Fruit fly (Drosophila melanogaster): ENCODE measurements around the gene Usp8.

Usp8 gene

DNA sequence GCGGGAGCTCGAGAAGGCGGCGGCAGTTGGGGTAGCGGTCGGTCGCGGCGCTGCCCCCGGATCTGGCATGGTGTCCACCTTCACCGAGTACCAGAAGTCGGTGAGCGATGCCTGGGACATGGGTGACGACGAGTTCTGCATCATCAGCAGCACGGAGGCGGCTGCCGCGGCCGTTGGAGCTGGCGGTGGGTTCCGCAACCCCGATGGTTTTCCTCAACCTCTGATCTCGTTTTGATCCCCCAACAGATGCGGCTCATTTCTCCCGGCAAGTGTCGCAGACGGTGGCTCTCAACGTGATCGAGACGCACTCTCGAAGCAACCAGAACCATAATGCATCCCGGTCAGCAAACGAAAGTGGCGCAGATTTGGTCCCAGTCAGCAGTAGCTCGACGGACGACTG, 31.6 kb upstream of the Usp8 start:
- TF ChIP-seq CG9705 (GFP tag; optimal IDR thresholded peaks at IDR 0.05) (no peak), dmrt93B (GFP tag; optimal IDR thresholded peaks at IDR 0.05) (no peak), jim (GFP tag; optimal IDR thresholded peaks at IDR 0.05) (no peak), dsf (GFP tag; optimal IDR thresholded peaks at IDR 0.05; ENCODE audit: borderline replicate concordance) (no peak), Hr78 (GFP tag; optimal IDR thresholded peaks at IDR 0.05) (no peak), fru (GFP tag; optimal IDR thresholded peaks at IDR 0.05) (no peak), rgr (GFP tag; optimal IDR thresholded peaks at IDR 0.05) (no peak), ey (GFP tag; optimal IDR thresholded peaks at IDR 0.05) (no peak), lola (GFP tag; optimal IDR thresholded peaks at IDR 0.05) (no peak), CrebA (GFP tag; optimal IDR thresholded peaks at IDR 0.05; ENCODE audit: borderline replicate concordance) (no peak)

DNA sequence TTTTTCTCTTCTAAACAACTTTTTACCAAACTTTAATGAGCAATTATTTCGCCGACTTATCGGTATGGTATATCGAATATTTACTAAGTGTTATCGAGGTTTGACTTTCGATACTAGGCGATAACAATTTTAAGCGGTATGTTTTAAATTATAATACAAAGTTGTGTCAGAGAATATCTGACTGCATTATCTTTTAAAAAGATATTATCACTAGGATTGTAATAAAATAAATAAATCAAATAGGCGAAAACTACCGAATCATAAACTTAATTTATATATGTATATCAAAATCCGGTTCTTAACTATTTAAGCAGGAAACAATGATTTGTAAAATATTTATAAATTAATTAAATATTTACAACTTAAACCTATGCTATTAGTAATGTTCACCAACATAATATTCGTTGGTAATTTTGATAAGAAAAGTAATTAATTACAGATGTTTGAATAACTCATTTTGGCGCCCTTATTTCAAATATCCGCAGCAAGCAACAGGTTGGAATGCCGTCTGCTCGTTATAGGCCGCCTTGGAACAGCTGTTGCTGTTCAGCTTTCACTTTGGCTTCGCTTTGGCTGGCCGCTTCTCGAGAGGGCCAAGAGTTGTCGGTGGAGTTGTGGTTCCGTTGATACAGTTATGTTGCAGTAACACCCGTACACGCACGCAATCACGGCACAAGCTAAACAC, 26.0 kb upstream of the Usp8 start, which contains the start of the genes Sec15 and rtet:
Sec15 (minus strand) TSS at position 66 of the 685 bp plus-strand sequence.
rtet (plus strand) TSS at position 540 of the 685 bp plus-strand sequence.
- peak; percentile 57 for TF ChIP-seq psq (GFP tag; optimal IDR thresholded peaks at IDR 0.05)
- TF ChIP-seq Jra (GFP tag; optimal IDR thresholded peaks at IDR 0.05) = no peak
- TF ChIP-seq dl (GFP tag; optimal IDR thresholded peaks at IDR 0.05; ENCODE audit: insufficient read depth in 1 of 2, partially characterized antibody in 2 of 2) = peak; percentile 72 to 98
- no peak for TF ChIP-seq Hnf4 (GFP tag; optimal IDR thresholded peaks at IDR 0.05)
- no peak for TF ChIP-seq brk (GFP tag; optimal IDR thresholded peaks at IDR 0.05)
- peak; percentile 45 for TF ChIP-seq CG9705 (GFP tag; optimal IDR thresholded peaks at IDR 0.05)
- no peak for TF ChIP-seq CG32264 (GFP tag; optimal IDR thresholded peaks at IDR 0.05)
- no peak for TF ChIP-seq Sp1 (GFP tag; optimal IDR thresholded peaks at IDR 0.05)
- peak; percentile 41 for TF ChIP-seq woc (GFP tag; optimal IDR thresholded peaks at IDR 0.05)
- no peak for TF ChIP-seq Hr78 (GFP tag; optimal IDR thresholded peaks at IDR 0.05)
- TF ChIP-seq rgr (GFP tag; optimal IDR thresholded peaks at IDR 0.05) = peak; percentile 74
- TF ChIP-seq lola (GFP tag; optimal IDR thresholded peaks at IDR 0.05) = no peak
- TF ChIP-seq sv (GFP tag; optimal IDR thresholded peaks at IDR 0.05) = peak; percentile 46
- TF ChIP-seq foxo (GFP tag; optimal IDR thresholded peaks at IDR 0.05) = peak in 1 of 2 experiments; percentile 40
- no peak for TF ChIP-seq sage (GFP tag; optimal IDR thresholded peaks at IDR 0.05)
- no peak for TF ChIP-seq Rel (GFP tag; optimal IDR thresholded peaks at IDR 0.05)
- no peak for TF ChIP-seq Rel (tag; optimal IDR thresholded peaks at IDR 0.05)
- no peak for TF ChIP-seq Myc (optimal IDR thresholded peaks at IDR 0.05)
- no peak for TF ChIP-seq N (GFP tag; optimal IDR thresholded peaks at IDR 0.05)
- TF ChIP-seq CrebA (GFP tag; optimal IDR thresholded peaks at IDR 0.05; ENCODE audit: borderline replicate concordance) = no peak
- no peak for TF ChIP-seq fru (GFP tag; optimal IDR thresholded peaks at IDR 0.05)
- no peak for TF ChIP-seq pan (optimal IDR thresholded peaks at IDR 0.05)
- TF ChIP-seq tai (GFP tag; optimal IDR thresholded peaks at IDR 0.05) = no peak
- no peak for TF ChIP-seq br (GFP tag; optimal IDR thresholded peaks at IDR 0.05)
- no peak for TF ChIP-seq dmrt93B (GFP tag; optimal IDR thresholded peaks at IDR 0.05)
- peak; percentile 100 for TF ChIP-seq Vsx2 (GFP tag; optimal IDR thresholded peaks at IDR 0.05; ENCODE audit: partially characterized antibody)
- TF ChIP-seq Dfd (GFP tag; optimal IDR thresholded peaks at IDR 0.05) = no peak
- no peak for TF ChIP-seq h (GFP tag; optimal IDR thresholded peaks at IDR 0.05)
- TF ChIP-seq OdsH (GFP tag; optimal IDR thresholded peaks at IDR 0.05) = peak; percentile 40
- no peak for TF ChIP-seq usp (GFP tag; optimal IDR thresholded peaks at IDR 0.05)
- peak; percentile 21 for TF ChIP-seq dsf (GFP tag; optimal IDR thresholded peaks at IDR 0.05; ENCODE audit: borderline replicate concordance)
- TF ChIP-seq ey (GFP tag; optimal IDR thresholded peaks at IDR 0.05) = peak; percentile 34
- no peak for TF ChIP-seq Mio (GFP tag; optimal IDR thresholded peaks at IDR 0.05)
- no peak for TF ChIP-seq GATAd (GFP tag; optimal IDR thresholded peaks at IDR 0.05)
- peak; percentile 100 for TF ChIP-seq Dif (GFP tag; optimal IDR thresholded peaks at IDR 0.05; ENCODE audit: partially characterized antibody)
- no peak for TF ChIP-seq Hr83 (GFP tag; optimal IDR thresholded peaks at IDR 0.05; ENCODE audit: poor library complexity, severe bottlenecking)
- no peak for TF ChIP-seq Abd-B (GFP tag; optimal IDR thresholded peaks at IDR 0.05)
- TF ChIP-seq HLH106 (tag; optimal IDR thresholded peaks at IDR 0.05) = peak; percentile 37
- TF ChIP-seq jim (GFP tag; optimal IDR thresholded peaks at IDR 0.05) = no peak
